Fruit fly (Drosophila melanogaster): ENCODE data around the gene CG31705.

CG31705 gene

DNA sequence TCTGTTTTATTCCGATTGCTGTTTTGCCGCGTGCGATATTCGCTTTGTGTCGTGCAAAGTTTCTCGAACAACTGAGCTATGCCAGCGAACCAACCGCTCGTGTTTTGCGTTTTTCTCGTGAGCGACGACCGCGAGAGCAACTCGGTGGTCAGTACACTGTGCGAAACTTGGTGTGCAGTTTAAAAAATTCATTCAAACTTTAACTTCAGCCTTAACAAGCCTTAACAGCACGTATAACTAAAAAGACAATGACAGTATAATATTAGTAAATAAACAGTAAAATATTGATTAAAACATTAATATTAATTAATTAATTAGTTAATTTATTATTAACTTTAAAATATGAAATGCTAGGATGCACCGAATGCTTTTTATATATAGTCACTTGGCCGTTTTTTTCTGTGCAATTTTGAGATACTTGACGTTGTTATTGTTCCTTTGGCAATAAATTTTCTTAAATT is at the start of gene CG31705 (continued):
- TF ChIP-seq CG12155 (GFP tag; optimal IDR thresholded peaks at IDR 0.05) (peak; percentile 12), CG7357 (GFP tag; IDR thresholded peaks at IDR 0.05) (no peak), Ets97D (GFP tag; optimal IDR thresholded peaks at IDR 0.05) (no peak), HmgD (GFP tag; optimal IDR thresholded peaks at IDR 0.05) (no peak), cwo (GFP tag; optimal IDR thresholded peaks at IDR 0.05) (peak; percentile 33), chif (GFP tag; optimal IDR thresholded peaks at IDR 0.05) (no peak), CG14860 (GFP tag; IDR thresholded peaks at IDR 0.05; ENCODE audit: partially characterized antibody) (no peak), emc (GFP tag; optimal IDR thresholded peaks at IDR 0.05) (no peak), Doc2 (GFP tag; IDR thresholded peaks at IDR 0.05) (no peak), lola (GFP tag; optimal IDR thresholded peaks at IDR 0.05) (no peak), CG3726 (GFP tag; IDR thresholded peaks at IDR 0.05) (0 out of 3 replicates have a peak, but pooled peaks have one; percentile 70), ems (GFP tag; optimal IDR thresholded peaks at IDR 0.05) (no peak), Doc3 (GFP tag; IDR thresholded peaks at IDR 0.05; ENCODE audit: partially characterized antibody) (no peak), CG3847 (GFP tag; IDR thresholded peaks at IDR 0.05) (0 out of 2 replicates have a peak, but pooled peaks have one; percentile 31), mld (GFP tag; IDR thresholded peaks at IDR 0.05; ENCODE audit: partially characterized antibody) (no peak), CoRest (tag; optimal IDR thresholded peaks at IDR 0.05) (peak; percentile 64), CG10959 (GFP tag; IDR thresholded peaks at IDR 0.05) (no peak), jumu (GFP tag; optimal IDR thresholded peaks at IDR 0.05) (no peak), cg (GFP tag; optimal IDR thresholded peaks at IDR 0.05) (no peak), CG31388 (GFP tag; optimal IDR thresholded peaks at IDR 0.05) (no peak), caup (GFP tag; optimal IDR thresholded peaks at IDR 0.05; ENCODE audit: severe bottlenecking) (peak; percentile 57), H2.0 (GFP tag; IDR thresholded peaks at IDR 0.05) (no peak), Nf-YA (GFP tag; IDR thresholded peaks at IDR 0.05) (no peak), gt (GFP tag; IDR thresholded peaks at IDR 0.05) (no peak), CG14014 (GFP tag; IDR thresholded peaks at IDR 0.05) (peak; percentile 37; the same call in 1 of the 2 replicates), CG8281 (tag; optimal IDR thresholded peaks at IDR 0.05) (no peak), grn (GFP tag; optimal IDR thresholded peaks at IDR 0.05) (no peak), usp (GFP tag; optimal IDR thresholded peaks at IDR 0.05) (no peak), Fer3 (tag; optimal IDR thresholded peaks at IDR 0.05) (peak; percentile 11), CG5953 (GFP tag; IDR thresholded peaks at IDR 0.05) (no peak), jing (GFP tag; optimal IDR thresholded peaks at IDR 0.05) (no peak), CG2129 (GFP tag; IDR thresholded peaks at IDR 0.05; ENCODE audit: partially characterized antibody) (no peak), crol (GFP tag; IDR thresholded peaks at IDR 0.05) (no peak), CG12071 (GFP tag; optimal IDR thresholded peaks at IDR 0.05) (no peak), CG5245 (GFP tag; optimal IDR thresholded peaks at IDR 0.05) (no peak), CG8765 (GFP tag; IDR thresholded peaks at IDR 0.05) (peak; percentile 41; the same call in 1 of the 2 replicates), CTCF (GFP tag; optimal IDR thresholded peaks at IDR 0.05) (no peak), pum (GFP tag; optimal IDR thresholded peaks at IDR 0.05) (no peak), HLH4C (GFP tag; IDR thresholded peaks at IDR 0.05; ENCODE audit: partially characterized antibody) (no peak), trh (GFP tag; optimal IDR thresholded peaks at IDR 0.05) (no peak), bigmax (GFP tag; optimal IDR thresholded peaks at IDR 0.05) (no peak), gfzf (GFP tag; optimal IDR thresholded peaks at IDR 0.05) (no peak), vvl (GFP tag; IDR thresholded peaks at IDR 0.05) (no peak), pzg (GFP tag; optimal IDR thresholded peaks at IDR 0.05) (no peak), B-H1 (GFP tag; IDR thresholded peaks at IDR 0.05) (no peak), Ravus (GFP tag; IDR thresholded peaks at IDR 0.05) (no peak), hb (GFP tag; IDR thresholded peaks at IDR 0.05; ENCODE audit: partially characterized antibody) (no peak), Sry-β (GFP tag; optimal IDR thresholded peaks at IDR 0.05) (no peak), Poxn (GFP tag; IDR thresholded peaks at IDR 0.05) (no peak), aop (GFP tag; IDR thresholded peaks at IDR 0.05) (no peak), CG31365 (tag; optimal IDR thresholded peaks at IDR 0.05) (no peak), CG9797 (GFP tag; optimal IDR thresholded peaks at IDR 0.05) (no peak)

All from whole organism, embryonic.